Fruit fly (Drosophila melanogaster) whole organism, embryonic: Measurements from ENCODE around the gene NKCC.

Experiments used
- Blimp-1 ChIP-seq: fragments of 200-800 bp; sonication (Bioruptor generic); optimal IDR thresholded peaks from 3 replicates; lab custom pipeline; 2018; ENCODE audit warnings: missing biosample characterization, missing genetic modification characterization, mild to moderate bottlenecking, moderate library complexity, missing genetic modification reagents
- CG10321 ChIP-seq: fragments of 200-800 bp; sonication (Bioruptor generic); IDR thresholded peaks from 2 replicates; pipeline ENCODE4 v1.3.6; 2022; ENCODE audit warnings: missing biosample characterization, missing genetic modification characterization
- CG17186 ChIP-seq: fragments of 200-800 bp; sonication (Bioruptor generic); optimal IDR thresholded peaks from 3 replicates; lab custom pipeline; 2017; ENCODE audit warnings: missing biosample characterization, missing genetic modification reagents, missing genetic modification characterization
- CG17829 ChIP-seq: fragments of 200-800 bp; optimal IDR thresholded peaks from 2 replicates; lab custom pipeline; 2019; ENCODE audit warnings: missing biosample characterization, mild to moderate bottlenecking, missing genetic modification characterization, moderate library complexity
- CG2120 ChIP-seq: fragments of 200-800 bp; sonication (Bioruptor generic); optimal IDR thresholded peaks from 3 replicates; lab custom pipeline; 2016; ENCODE audit warnings: missing biosample characterization, missing genetic modification characterization
- CG3163 ChIP-seq: fragments of 200-800 bp; sonication (Bioruptor generic); optimal IDR thresholded peaks from 3 replicates; lab custom pipeline; 2016; ENCODE audit warnings: missing biosample characterization, missing genetic modification characterization
- CG4404 ChIP-seq: fragments of 200-800 bp; sonication (Bioruptor generic); IDR thresholded peaks from 2 replicates; pipeline ENCODE4 v1.3.6; 2022; ENCODE audit warnings: missing biosample characterization, missing genetic modification characterization
- CG4424 ChIP-seq: fragments of 200-800 bp; sonication (Bioruptor generic); optimal IDR thresholded peaks from 3 replicates; lab custom pipeline; 2016; ENCODE audit warnings: missing biosample characterization, missing genetic modification characterization
- CG4707 ChIP-seq: fragments of 200-800 bp; sonication (Bioruptor generic); optimal IDR thresholded peaks from 2 replicates; lab custom pipeline; 2018; ENCODE audit warnings: missing biosample characterization, mild to moderate bottlenecking, missing genetic modification characterization, moderate library complexity
- CG7786 ChIP-seq: fragments of 200-800 bp; sonication (Bioruptor generic); optimal IDR thresholded peaks from 2 replicates; lab custom pipeline; 2016; ENCODE audit warnings: missing biosample characterization, missing genetic modification characterization
- CHES-1-like ChIP-seq: fragments of 200-800 bp; sonication (Bioruptor generic); optimal IDR thresholded peaks from 2 replicates; lab custom pipeline; 2016; ENCODE audit warnings: missing biosample characterization, missing genetic modification characterization
- D19A ChIP-seq: fragments of 200-800 bp; optimal IDR thresholded peaks from 3 replicates; lab custom pipeline; 2019; ENCODE audit warnings: missing biosample characterization, mild to moderate bottlenecking, missing genetic modification characterization, moderate library complexity
- Drgx ChIP-seq: fragments of 200-800 bp; sonication (Bioruptor generic); IDR thresholded peaks from 2 replicates; pipeline ENCODE4 v1.3.6; 2022; ENCODE audit warnings: missing biosample characterization, missing genetic modification characterization
- E2f1 ChIP-seq: fragments of 200-800 bp; sonication (Bioruptor generic); IDR thresholded peaks from 2 replicates; pipeline ENCODE4 v1.3.6; 2022; ENCODE audit warnings: missing biosample characterization, missing genetic modification characterization
- Gsc ChIP-seq: fragments of 200-800 bp; sonication (Bioruptor generic); IDR thresholded peaks from 2 replicates; pipeline ENCODE4 v1.3.6; 2022; ENCODE audit warnings: missing biosample characterization, missing genetic modification characterization
- HLH3B ChIP-seq: fragments of 200-800 bp; sonication (Bioruptor generic); IDR thresholded peaks from 2 replicates; pipeline ENCODE4 v1.3.6; 2022; ENCODE audit warnings: missing biosample characterization, missing genetic modification characterization
- HmgZ ChIP-seq: fragments of 200-800 bp; sonication (Bioruptor generic); optimal IDR thresholded peaks from 2 replicates; lab custom pipeline; 2018; ENCODE audit warnings: missing biosample characterization, mild to moderate bottlenecking, missing genetic modification characterization
- Hr3 ChIP-seq: fragments of 200-800 bp; sonication (Bioruptor generic); optimal IDR thresholded peaks from 3 replicates; lab custom pipeline; 2016; ENCODE audit warnings: missing biosample characterization, missing genetic modification characterization
- Lhr ChIP-seq: fragments of 200-800 bp; sonication (Bioruptor generic); optimal IDR thresholded peaks from 3 replicates; lab custom pipeline; 2017; ENCODE audit warnings: mild to moderate bottlenecking, missing biosample characterization, missing genetic modification reagents, missing genetic modification characterization
- MBD-R2 ChIP-seq: fragments of 200-800 bp; sonication (Bioruptor generic); IDR thresholded peaks from 2 replicates; pipeline ENCODE4 v1.3.6; 2022; ENCODE audit warnings: missing biosample characterization, missing genetic modification characterization
- Myb ChIP-seq: fragments of 200-800 bp; sonication (Bioruptor generic); optimal IDR thresholded peaks from 2 replicates; lab custom pipeline; 2016; ENCODE audit warnings: missing biosample characterization, missing genetic modification characterization
- NK7.1 ChIP-seq: fragments of 200-800 bp; sonication (Bioruptor generic); optimal IDR thresholded peaks from 3 replicates; lab custom pipeline; 2016; ENCODE audit warnings: missing biosample characterization, missing genetic modification characterization
- Neu2 ChIP-seq: fragments of 200-800 bp; sonication (Bioruptor generic); optimal IDR thresholded peaks from 3 replicates; lab custom pipeline; 2016; ENCODE audit warnings: missing biosample characterization, missing genetic modification characterization, borderline replicate concordance
- Taf1 ChIP-seq: fragments of 200-800 bp; sonication (Bioruptor generic); IDR thresholded peaks from 2 replicates; pipeline ENCODE4 v1.3.6; 2022; ENCODE audit warnings: missing biosample characterization, missing genetic modification characterization
- Tbp ChIP-seq: fragments of >200 bp; optimal IDR thresholded peaks from 2 replicates; lab custom pipeline; 2018; ENCODE audit warnings: missing biosample characterization, missing genetic modification characterization
- ash1 ChIP-seq: fragments of 200-800 bp; sonication (Bioruptor generic); optimal IDR thresholded peaks from 2 replicates; lab custom pipeline; 2018; ENCODE audit warnings: missing biosample characterization, mild to moderate bottlenecking, missing genetic modification characterization
- cg ChIP-seq: fragments of 200-800 bp; sonication (Bioruptor generic); optimal IDR thresholded peaks from 3 replicates; lab custom pipeline; 2019; ENCODE audit warnings: missing biosample characterization, mild to moderate bottlenecking, missing genetic modification characterization, moderate library complexity
- chinmo ChIP-seq: fragments of 200-800 bp; sonication (Bioruptor generic); IDR thresholded peaks from 4 replicates; pipeline ENCODE4 v1.3.6; 2022; ENCODE audit warnings: missing biosample characterization, missing genetic modification characterization; ENCODE audit not compliant: partially characterized antibody
- disco-r ChIP-seq: fragments of 200-800 bp; sonication (Bioruptor generic); optimal IDR thresholded peaks from 2 replicates; lab custom pipeline; 2016; ENCODE audit warnings: missing biosample characterization, missing genetic modification characterization
- dm ChIP-seq: fragments of 200-800 bp; sonication (Bioruptor generic); optimal IDR thresholded peaks from 3 replicates; lab custom pipeline; 2016; ENCODE audit warnings: missing biosample characterization, missing genetic modification characterization
- fd102C ChIP-seq: fragments of 200-800 bp; sonication (Bioruptor generic); optimal IDR thresholded peaks from 2 replicates; lab custom pipeline; 2018; ENCODE audit warnings: missing biosample characterization, mild to moderate bottlenecking, missing genetic modification characterization, moderate library complexity
- fd3F ChIP-seq: fragments of 200-800 bp; sonication (Bioruptor generic); optimal IDR thresholded peaks from 2 replicates; lab custom pipeline; 2018; ENCODE audit warnings: missing biosample characterization, mild to moderate bottlenecking, missing genetic modification characterization, moderate library complexity
- gem ChIP-seq: fragments of 200-800 bp; sonication (Bioruptor generic); optimal IDR thresholded peaks from 2 replicates; lab custom pipeline; 2019; ENCODE audit warnings: missing biosample characterization, mild to moderate bottlenecking, missing genetic modification characterization, moderate library complexity
- gro ChIP-seq: fragments of 200-800 bp; sonication (Bioruptor generic); optimal IDR thresholded peaks from 2 replicates; lab custom pipeline; 2016; ENCODE audit warnings: missing biosample characterization, missing genetic modification characterization
- gsb-n ChIP-seq: fragments of 200-800 bp; sonication (Bioruptor generic); optimal IDR thresholded peaks from 3 replicates; lab custom pipeline; 2018; ENCODE audit warnings: missing biosample characterization, mild to moderate bottlenecking, missing genetic modification characterization
- insv ChIP-seq, 2 experiments: fragments of 200-800 bp; sonication (Bioruptor generic); optimal IDR thresholded peaks; 3 replicates each; lab custom pipeline; 2016 to 2018; ENCODE audit warnings: missing biosample characterization in 2 of 2, missing genetic modification characterization in 2 of 2
- inv ChIP-seq: fragments of 200-800 bp; sonication (Bioruptor generic); IDR thresholded peaks from 2 replicates; pipeline ENCODE4 v1.3.6; 2022; ENCODE audit warnings: missing biosample characterization, missing genetic modification characterization; ENCODE audit not compliant: partially characterized antibody
- lilli ChIP-seq: fragments of 200-800 bp; sonication (Bioruptor generic); optimal IDR thresholded peaks from 3 replicates; lab custom pipeline; 2016; ENCODE audit warnings: missing biosample characterization, missing genetic modification characterization
- lmd ChIP-seq: fragments of 200-800 bp; sonication (Bioruptor generic); IDR thresholded peaks from 2 replicates; pipeline ENCODE4 v1.3.6; 2022; ENCODE audit warnings: missing biosample characterization, missing genetic modification characterization
- luna ChIP-seq: fragments of 200-800 bp; sonication (Bioruptor generic); optimal IDR thresholded peaks from 2 replicates; lab custom pipeline; 2016; ENCODE audit warnings: missing biosample characterization, missing genetic modification characterization
- pzg ChIP-seq: fragments of 200-800 bp; sonication (Bioruptor generic); optimal IDR thresholded peaks from 3 replicates; lab custom pipeline; 2018; ENCODE audit warnings: missing biosample characterization, mild to moderate bottlenecking, missing genetic modification characterization, moderate library complexity
- shn ChIP-seq: fragments of 200-800 bp; sonication (Bioruptor generic); optimal IDR thresholded peaks from 3 replicates; lab custom pipeline; 2016; ENCODE audit warnings: missing biosample characterization, missing genetic modification characterization
- sim ChIP-seq: fragments of 200-800 bp; sonication (Bioruptor generic); IDR thresholded peaks from 2 replicates; pipeline ENCODE4 v1.3.6; 2022; ENCODE audit warnings: missing biosample characterization, missing genetic modification characterization
- slou ChIP-seq: fragments of 200-800 bp; sonication (Bioruptor generic); optimal IDR thresholded peaks from 3 replicates; lab custom pipeline; 2016; ENCODE audit warnings: missing biosample characterization, missing genetic modification characterization
- so ChIP-seq: fragments of 200-800 bp; sonication (Bioruptor generic); IDR thresholded peaks from 3 replicates; pipeline ENCODE4 v1.3.6; 2022; ENCODE audit warnings: missing biosample characterization, missing genetic modification characterization
- sob ChIP-seq: fragments of 200-800 bp; sonication (Bioruptor generic); IDR thresholded peaks from 2 replicates; pipeline ENCODE4 v1.3.6; 2022; ENCODE audit warnings: missing biosample characterization, missing genetic modification characterization
- tll ChIP-seq, 2 experiments: fragments of 200-800 bp in 1 of 2; fragments of >200 bp in 1 of 2; sonication (Bioruptor generic) in 1 of 2; optimal IDR thresholded peaks; 2 replicates each; lab custom pipeline; 2017 to 2019; ENCODE audit warnings: missing biosample characterization in 2 of 2, missing genetic modification characterization in 2 of 2, mild to moderate bottlenecking in 1 of 2, moderate library complexity in 1 of 2
- trem ChIP-seq: fragments of 200-800 bp; optimal IDR thresholded peaks from 3 replicates; lab custom pipeline; 2019; ENCODE audit warnings: missing biosample characterization, mild to moderate bottlenecking, missing genetic modification characterization, moderate library complexity
- unc-4 ChIP-seq: fragments of 200-800 bp; sonication (Bioruptor generic); IDR thresholded peaks from 2 replicates; pipeline ENCODE4 v1.3.6; 2022; ENCODE audit warnings: missing biosample characterization, missing genetic modification characterization; ENCODE audit not compliant: partially characterized antibody
- wek ChIP-seq: fragments of 200-800 bp; sonication (Bioruptor generic); optimal IDR thresholded peaks from 3 replicates; lab custom pipeline; 2018; ENCODE audit warnings: missing biosample characterization, mild to moderate bottlenecking, missing genetic modification characterization, moderate library complexity
- wor ChIP-seq: fragments of 200-800 bp; sonication (Bioruptor generic); IDR thresholded peaks from 2 replicates; pipeline ENCODE4 v1.3.6; 2022; ENCODE audit warnings: missing biosample characterization, missing genetic modification characterization

Gene NKCC

dm6 chr3R:5483488-5484109 lies 18.9 kb downstream of the NKCC start, which contains the start of gene ksr (continued):
- TF ChIP-seq tll (GFP tag; optimal IDR thresholded peaks at IDR 0.05; lab: Kevin White, UChicago) (no peak), slou (GFP tag; lab: Kevin White, UChicago) (no peak), gsb-n (tag; lab: Kevin White, UChicago) (no peak), E2f1 (no peak), inv (no peak), wek (peak; percentile 90), Neu2 (GFP tag; lab: Kevin White, UChicago) (no peak), insv (GFP tag; optimal IDR thresholded peaks at IDR 0.05; lab: Kevin White, UChicago) (no peak), CG3163 (no peak), disco-r (GFP tag; lab: Kevin White, UChicago) (no peak), HmgZ (tag; lab: Kevin White, UChicago) (no peak), pzg (peak; percentile 48), chinmo (GFP tag; lab: Robert Waterston, UW) (no peak), fd102C (GFP tag; lab: Kevin White, UChicago) (no peak), CG4404 (GFP tag; lab: Robert Waterston, UW) (no peak), wor (GFP tag; lab: Robert Waterston, UW) (no peak), unc-4 (GFP tag; lab: Robert Waterston, UW) (no peak), Hr3 (GFP tag; lab: Kevin White, UChicago) (peak; percentile 0), lmd (GFP tag; lab: Robert Waterston, UW) (no peak; the same call in 1 of the 2 replicates), shn (GFP tag; lab: Kevin White, UChicago) (no peak), NK7.1 (GFP tag; lab: Kevin White, UChicago) (no peak), CG4424 (no peak), lilli (GFP tag; lab: Kevin White, UChicago) (no peak), fd3F (GFP tag; lab: Kevin White, UChicago) (no peak), Myb (no peak), luna (no peak), Taf1 (GFP tag; lab: Robert Waterston, UW) (no peak), Tbp (GFP tag; lab: Kevin White, UChicago) (no peak), trem (tag; lab: Kevin White, UChicago) (no peak), D19A (tag; lab: Kevin White, UChicago) (no peak), sim (GFP tag; lab: Robert Waterston, UW) (no peak), CG7786 (GFP tag; lab: Kevin White, UChicago) (no peak), Lhr (GFP tag; lab: Kevin White, UChicago) (no peak), ash1 (no peak), Gsc (GFP tag; lab: Robert Waterston, UW) (no peak), HLH3B (no peak), CHES-1-like (GFP tag; lab: Kevin White, UChicago) (no peak), Blimp-1 (GFP tag; lab: Kevin White, UChicago) (no peak), CG2120 (GFP tag; lab: Kevin White, UChicago) (peak; percentile 16), CG4707 (no peak), MBD-R2 (GFP tag; lab: Robert Waterston, UW) (peak; percentile 80), CG17186 (no peak), cg (GFP tag; lab: Kevin White, UChicago) (no peak), gem (tag; lab: Kevin White, UChicago) (no peak), dm (GFP tag; lab: Kevin White, UChicago) (no peak), sob (GFP tag; lab: Robert Waterston, UW) (no peak), Drgx (GFP tag; lab: Robert Waterston, UW) (0 out of 2 replicates have a peak, but pooled peaks have one; percentile 14), gro (GFP tag; lab: Kevin White, UChicago) (no peak), so (GFP tag; lab: Robert Waterston, UW) (no peak), CG10321 (no peak), CG17829 (tag; lab: Kevin White, UChicago) (peak; percentile 64)
